Fruit fly (Drosophila melanogaster): ENCODE results near the gene CG43448.

The CG43448 gene

dm6 chr3R:30237634-30238033, at the start of gene CG43448:
CG43448 (minus strand) TSS chr3R:30237734.
- TF ChIP-seq lz (GFP tag; optimal IDR thresholded peaks at IDR 0.05) = no peak

dm6 chr3R:30286347-30286746, 48.8 kb upstream of the CG43448 start:
- TF ChIP-seq dac (GFP tag; optimal IDR thresholded peaks at IDR 0.05) (no peak), CG11762 (GFP tag; optimal IDR thresholded peaks at IDR 0.05; ENCODE audit: insufficient read depth) (peak; percentile 0), pdm3 (GFP tag; optimal IDR thresholded peaks at IDR 0.05) (peak; percentile 30), CG10631 (GFP tag; optimal IDR thresholded peaks at IDR 0.05) (peak; percentile 31), Ets96B (tag; optimal IDR thresholded peaks at IDR 0.05) (peak; percentile 18), Lpt (GFP tag; optimal IDR thresholded peaks at IDR 0.05) (no peak), CG3032 (tag; optimal IDR thresholded peaks at IDR 0.05) (peak; percentile 23), Sox14 (GFP tag; optimal IDR thresholded peaks at IDR 0.05) (peak; percentile 34), Met (GFP tag; optimal IDR thresholded peaks at IDR 0.05) (peak; percentile 31), Eip78C (GFP tag) (peak; percentile 79), OdsH (GFP tag; optimal IDR thresholded peaks at IDR 0.05) (peak; percentile 22), Sox102F (GFP tag; optimal IDR thresholded peaks at IDR 0.05) (no peak), esn (GFP tag; optimal IDR thresholded peaks at IDR 0.05) (peak; percentile 33), CG34406 (GFP tag; optimal IDR thresholded peaks at IDR 0.05) (peak; percentile 1), Hr39 (GFP tag; optimal IDR thresholded peaks at IDR 0.05) (peak; percentile 26), svp (GFP tag) (peak; percentile 55), topi (GFP tag; optimal IDR thresholded peaks at IDR 0.05) (peak; percentile 41), CG6854 (GFP tag; optimal IDR thresholded peaks at IDR 0.05) (no peak), CG32006 (GFP tag; optimal IDR thresholded peaks at IDR 0.05) (peak; percentile 45), Ets21C (GFP tag; optimal IDR thresholded peaks at IDR 0.05) (no peak), CG8319 (GFP tag; optimal IDR thresholded peaks at IDR 0.05) (no peak), Eip75B (GFP tag; optimal IDR thresholded peaks at IDR 0.05) (peak; percentile 27), Hr4 (GFP tag; optimal IDR thresholded peaks at IDR 0.05) (peak; percentile 4), CG16779 (tag; optimal IDR thresholded peaks at IDR 0.05) (no peak), dsx (GFP tag; optimal IDR thresholded peaks at IDR 0.05; ENCODE audit: poor library complexity, severe bottlenecking) (peak; percentile 26), ss (GFP tag; optimal IDR thresholded peaks at IDR 0.05) (no peak), CG7368 (GFP tag; optimal IDR thresholded peaks at IDR 0.05) (no peak), fd85E (GFP tag; optimal IDR thresholded peaks at IDR 0.05) (no peak), CG6163 (GFP tag; IDR thresholded peaks at IDR 0.05) (0 out of 3 replicates have a peak, but pooled peaks have one; percentile 6), salr (GFP tag; optimal IDR thresholded peaks at IDR 0.05) (peak in 1 of 2 experiments; percentile 35), CG10669 (GFP tag; optimal IDR thresholded peaks at IDR 0.05) (peak; percentile 32), achi (GFP tag; optimal IDR thresholded peaks at IDR 0.05) (peak; percentile 14), CG6792 (GFP tag; optimal IDR thresholded peaks at IDR 0.05) (peak; percentile 18), CG31627 (GFP tag; optimal IDR thresholded peaks at IDR 0.05) (peak; percentile 6), cyc (GFP tag; optimal IDR thresholded peaks at IDR 0.05) (no peak), CG3919 (GFP tag; optimal IDR thresholded peaks at IDR 0.05) (peak; percentile 8), CG6808 (GFP tag; optimal IDR thresholded peaks at IDR 0.05) (peak; percentile 6)

dm6 chr3R:30284989-30285670, 47.6 kb upstream of the CG43448 start:
- TF ChIP-seq topi (GFP tag; optimal IDR thresholded peaks at IDR 0.05) (peak; percentile 88), spab (GFP tag; optimal IDR thresholded peaks at IDR 0.05) (peak; percentile 83), esn (GFP tag; optimal IDR thresholded peaks at IDR 0.05) (peak; percentile 93), cyc (GFP tag; optimal IDR thresholded peaks at IDR 0.05) (peak; percentile 92), Eip93F (GFP tag; optimal IDR thresholded peaks at IDR 0.05) (peak; percentile 11), CG9139 (GFP tag; optimal IDR thresholded peaks at IDR 0.05) (peak; percentile 94), CG3032 (tag; optimal IDR thresholded peaks at IDR 0.05) (peak; percentile 81), CG15336 (GFP tag; IDR thresholded peaks at IDR 0.05) (peak; percentile 80), Eip75B (GFP tag; optimal IDR thresholded peaks at IDR 0.05) (peak; percentile 85), Gug (GFP tag; IDR thresholded peaks at IDR 0.05) (peak; percentile 42; the same call in 1 of the 2 replicates), CG11902 (GFP tag; optimal IDR thresholded peaks at IDR 0.05) (peak; percentile 75), Sox102F (GFP tag; optimal IDR thresholded peaks at IDR 0.05) (peak; percentile 91), vri (GFP tag; optimal IDR thresholded peaks at IDR 0.05) (peak; percentile 78), CG1621 (tag; optimal IDR thresholded peaks at IDR 0.05) (peak; percentile 73), CG6276 (GFP tag; optimal IDR thresholded peaks at IDR 0.05) (peak; percentile 40), Met (GFP tag; optimal IDR thresholded peaks at IDR 0.05) (peak; percentile 93), achi (GFP tag; optimal IDR thresholded peaks at IDR 0.05) (peak; percentile 88), CG34406 (GFP tag; optimal IDR thresholded peaks at IDR 0.05) (peak; percentile 77), Ets96B (tag; optimal IDR thresholded peaks at IDR 0.05) (peak; percentile 86), fd59A (GFP tag; optimal IDR thresholded peaks at IDR 0.05) (peak; percentile 69)
